Fruit fly (Drosophila melanogaster) whole organism: Measurements from ENCODE around the gene CG4669.

Experiments
- CG8478 ChIP-seq: fragments of >200 bp; optimal IDR thresholded peaks from 2 replicates; lab custom pipeline; 2018; ENCODE audit warnings: inconsistent platforms
- Dll ChIP-seq: fragments of >200 bp; optimal IDR thresholded peaks from 2 replicates; lab custom pipeline; 2017
- EcR ChIP-seq, 2 experiments: fragments of >200 bp; optimal IDR thresholded peaks; 2 replicates each; lab custom pipeline; 2017; ENCODE audit warnings: missing biosample characterization in 2 of 2, missing genetic modification characterization in 2 of 2, missing genetic modification reagents in 2 of 2
- pan ChIP-seq: fragments of >200 bp; optimal IDR thresholded peaks from 2 replicates; lab custom pipeline; 2017
- psq ChIP-seq: fragments of >200 bp; optimal IDR thresholded peaks from 2 replicates; lab custom pipeline; 2017
- usp ChIP-seq: fragments of >200 bp; optimal IDR thresholded peaks from 2 replicates; lab custom pipeline; 2017; ENCODE audit warnings: missing biosample characterization, missing genetic modification characterization, mixed read lengths

The CG4669 gene

DNA sequence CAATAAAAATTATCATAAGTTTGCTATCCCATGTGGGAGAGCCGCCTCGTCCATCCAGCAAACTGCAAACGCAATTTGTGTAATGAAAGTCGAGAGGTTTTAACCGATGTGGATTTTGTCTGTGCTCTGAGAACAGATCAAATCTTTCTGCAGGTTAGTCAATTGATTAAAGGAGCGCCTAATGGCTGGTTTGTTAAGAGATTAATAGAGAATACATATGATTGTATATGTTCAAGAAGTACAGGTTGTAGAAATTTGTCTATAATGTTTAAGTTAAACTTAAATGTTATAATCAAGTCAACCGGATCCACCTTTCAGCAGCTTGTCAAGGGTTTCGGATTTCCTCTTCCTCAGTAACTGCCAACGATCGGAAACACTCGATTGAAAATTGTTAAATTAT is at the start of gene CG4669:
TSS of gene CG4669 (plus strand) at position 301 of the 400 bp plus-strand sequence.
- TF ChIP-seq psq (lab: Kevin White, UChicago) (no peak), pan (lab: Kevin White, UChicago) (no peak), Dll (lab: Kevin White, UChicago) (no peak), EcR (GFP tag; optimal IDR thresholded peaks at IDR 0.05; lab: Kevin White, UChicago) (no peak), CG8478 (lab: Kevin White, UChicago) (no peak), usp (GFP tag; lab: Kevin White, UChicago) (no peak)

DNA sequence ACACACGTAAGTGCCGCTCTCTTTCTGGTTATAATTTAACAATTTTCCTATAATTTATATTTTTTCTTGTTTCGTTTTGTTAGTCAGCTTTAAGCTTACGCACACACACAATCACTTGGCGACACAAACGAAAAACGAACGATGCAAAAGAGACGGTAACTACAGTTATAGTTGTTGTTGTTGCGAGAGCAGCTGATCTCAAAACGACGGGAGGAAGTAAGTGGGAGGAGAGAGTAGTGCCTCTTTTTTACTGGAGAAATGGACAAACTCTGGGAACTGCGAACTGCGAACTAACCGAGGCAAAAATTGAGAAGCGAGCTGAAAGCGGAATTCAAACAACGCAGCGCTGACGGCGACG is 49.8 kb upstream of the CG4669 start:
- TF ChIP-seq pan (lab: Kevin White, UChicago), result no peak
- no peak for TF ChIP-seq Dll (lab: Kevin White, UChicago)
- no peak for TF ChIP-seq psq (lab: Kevin White, UChicago)
- no peak for TF ChIP-seq CG8478 (lab: Kevin White, UChicago)
- no peak for TF ChIP-seq usp (GFP tag; lab: Kevin White, UChicago)
- TF ChIP-seq EcR (GFP tag; optimal IDR thresholded peaks at IDR 0.05; lab: Kevin White, UChicago), result no peak

DNA sequence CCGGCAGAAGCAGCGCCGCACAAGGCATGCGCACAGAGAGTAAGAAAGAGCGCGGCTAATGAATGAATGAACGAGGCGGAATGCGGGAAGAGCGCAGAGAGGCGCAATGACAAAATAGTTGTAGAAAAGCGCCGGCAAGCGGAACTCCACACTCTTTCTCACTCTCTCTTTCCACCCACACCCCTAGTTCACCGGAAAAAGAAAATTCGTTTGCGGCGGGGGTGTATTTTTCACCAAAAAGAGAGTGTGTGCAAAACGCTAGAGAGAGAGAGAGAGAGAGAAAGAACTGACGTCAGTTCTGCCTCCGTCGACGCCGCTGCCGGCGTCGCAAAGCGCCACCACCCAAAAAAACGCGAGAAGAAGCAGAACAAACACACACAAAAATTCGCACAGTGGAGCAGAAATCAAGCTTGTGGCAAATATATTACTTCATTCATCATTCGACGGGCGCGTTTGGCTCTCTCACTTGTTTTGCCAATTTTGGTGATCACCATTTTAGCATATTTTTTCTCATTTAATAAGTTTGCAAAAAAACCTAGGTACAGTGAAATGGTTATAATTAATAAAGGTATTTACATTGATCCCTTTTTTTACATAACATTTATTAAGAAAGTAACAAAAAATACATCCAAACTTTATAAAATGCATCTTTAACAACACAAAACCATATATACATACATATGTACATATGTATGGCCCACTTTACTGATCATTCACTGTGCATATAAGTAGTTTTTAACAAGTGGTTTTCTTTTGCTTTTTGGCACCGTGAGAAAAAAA is 49.2 kb upstream of the CG4669 start:
- TF ChIP-seq Dll (lab: Kevin White, UChicago) (peak; percentile 99), pan (lab: Kevin White, UChicago) (no peak)

DNA sequence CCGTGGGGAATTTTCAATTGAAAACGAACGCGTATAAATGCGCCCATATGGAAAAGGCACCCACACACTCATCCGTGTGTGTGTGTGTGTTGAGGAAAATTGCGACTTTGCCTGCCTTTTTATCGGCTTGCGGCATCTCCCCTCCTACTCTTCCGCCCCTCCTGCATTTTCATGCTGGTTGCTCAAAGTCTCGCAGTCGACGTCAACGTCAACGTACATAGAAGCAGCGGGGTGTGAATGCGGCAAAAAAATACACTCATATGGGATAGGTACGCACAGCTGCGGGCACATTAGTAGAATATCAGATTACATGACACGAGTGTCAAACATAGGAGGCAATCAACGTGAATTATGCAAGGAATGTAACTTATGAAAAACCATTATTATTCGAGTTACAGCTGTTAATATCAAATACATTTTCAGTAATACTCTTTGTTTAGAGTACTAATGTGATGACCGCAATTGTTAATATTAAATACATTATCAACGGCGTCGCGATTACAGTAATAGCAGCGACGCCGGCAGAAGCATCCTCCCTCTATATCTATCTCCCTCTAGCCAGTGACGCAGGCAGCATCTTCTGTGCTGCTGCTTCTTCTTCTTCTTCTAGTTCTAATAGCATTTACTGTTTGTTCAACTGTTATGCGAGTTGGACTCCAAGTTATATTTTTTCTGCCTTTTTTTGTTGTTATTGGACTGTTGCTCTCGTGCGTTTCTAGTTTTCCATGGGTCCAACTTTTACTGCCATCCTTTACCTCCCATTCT is 47.3 kb upstream of the CG4669 start:
- TF ChIP-seq usp (GFP tag; lab: Kevin White, UChicago) (no peak), EcR (GFP tag; optimal IDR thresholded peaks at IDR 0.05; lab: Kevin White, UChicago) (no peak), CG8478 (lab: Kevin White, UChicago) (no peak), pan (lab: Kevin White, UChicago) (no peak)

DNA sequence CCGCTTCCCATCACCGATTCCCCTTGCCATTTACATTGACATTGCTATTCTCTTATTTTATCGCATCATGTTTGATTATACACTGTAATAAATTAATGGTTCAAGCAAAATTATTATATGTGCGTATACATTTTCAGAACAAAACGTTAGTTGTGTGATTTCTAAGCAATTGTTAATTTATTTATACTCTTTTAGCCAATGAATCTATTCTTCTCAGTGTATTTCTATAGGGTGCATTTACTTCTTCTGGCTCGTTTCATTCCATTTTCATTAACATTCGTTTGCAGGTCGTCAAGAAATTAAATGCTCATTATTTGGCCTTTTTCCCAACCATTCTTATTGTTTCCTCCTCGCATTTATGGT is 46.7 kb upstream of the CG4669 start:
- no peak for TF ChIP-seq EcR (GFP tag; optimal IDR thresholded peaks at IDR 0.05; lab: Kevin White, UChicago)
- no peak for TF ChIP-seq psq (lab: Kevin White, UChicago)
- TF ChIP-seq pan (lab: Kevin White, UChicago), result no peak
- no peak for TF ChIP-seq Dll (lab: Kevin White, UChicago)
- TF ChIP-seq CG8478 (lab: Kevin White, UChicago), result no peak
- no peak for TF ChIP-seq usp (GFP tag; lab: Kevin White, UChicago)

DNA sequence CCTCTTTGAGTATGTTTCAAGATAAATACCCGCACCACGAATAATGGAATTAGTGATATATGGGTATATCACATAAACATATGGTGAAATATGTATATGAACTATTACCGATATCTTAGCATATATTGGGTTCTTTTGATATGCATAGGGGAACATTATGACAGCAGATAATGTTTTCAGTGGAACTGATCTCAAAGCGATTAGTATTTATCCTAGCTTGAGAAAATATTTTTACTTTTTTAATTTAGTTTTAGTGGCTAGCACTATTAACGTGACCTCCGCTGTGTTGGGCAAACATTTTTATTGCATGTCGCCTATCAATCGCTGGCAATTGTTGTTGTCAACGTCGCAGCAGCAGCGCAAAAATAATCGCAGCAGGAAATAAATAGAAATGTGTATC is 45.9 kb upstream of the CG4669 start:
- TF ChIP-seq CG8478 (lab: Kevin White, UChicago) (no peak), Dll (lab: Kevin White, UChicago) (no peak), pan (lab: Kevin White, UChicago) (no peak), EcR (GFP tag; optimal IDR thresholded peaks at IDR 0.05; lab: Kevin White, UChicago) (no peak), psq (lab: Kevin White, UChicago) (no peak), usp (GFP tag; lab: Kevin White, UChicago) (no peak)

DNA sequence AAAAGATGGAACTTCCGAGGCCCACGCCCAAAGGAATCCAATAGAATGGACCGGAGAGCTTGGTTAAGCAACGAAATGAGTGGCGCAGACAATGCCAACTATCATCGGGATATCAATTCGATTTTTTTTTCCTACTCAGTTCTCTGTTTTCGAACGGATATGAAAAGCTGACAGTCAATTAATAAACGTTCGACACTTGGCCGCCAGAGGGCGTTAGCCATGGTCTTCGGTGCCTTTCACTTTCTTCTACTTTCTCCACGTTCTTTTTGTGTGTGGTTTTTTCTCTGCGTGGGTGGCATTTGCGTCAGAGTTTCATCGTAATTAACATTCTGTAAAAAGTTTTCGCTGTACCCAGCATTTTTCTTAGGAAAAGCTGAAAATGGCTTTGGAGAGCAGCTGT is 32.5 kb upstream of the CG4669 start:
- TF ChIP-seq Dll (lab: Kevin White, UChicago), result no peak

DNA sequence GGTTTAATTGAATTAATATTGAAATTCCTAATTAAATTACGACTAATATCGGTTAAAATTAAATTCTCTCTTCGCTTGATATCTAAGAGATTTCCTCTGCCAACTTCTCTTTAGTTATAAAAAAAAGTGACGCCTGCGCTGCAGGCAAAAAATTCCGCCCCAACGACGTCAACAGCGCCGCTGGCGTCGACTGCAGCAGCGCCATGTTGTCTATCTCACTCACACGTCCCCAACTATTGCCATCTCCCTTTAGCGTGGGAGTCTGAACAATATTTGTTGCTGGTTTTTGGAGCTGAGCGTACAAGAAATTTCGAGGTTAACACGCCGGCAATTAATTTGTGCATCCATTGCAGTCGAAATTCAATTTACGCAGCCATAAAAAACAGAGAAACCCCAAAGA is 28.1 kb upstream of the CG4669 start:
- TF ChIP-seq psq (lab: Kevin White, UChicago) (no peak), EcR (GFP tag; optimal IDR thresholded peaks at IDR 0.05; lab: Kevin White, UChicago) (no peak), Dll (lab: Kevin White, UChicago) (no peak), usp (GFP tag; lab: Kevin White, UChicago) (no peak), CG8478 (lab: Kevin White, UChicago) (no peak), pan (lab: Kevin White, UChicago) (no peak)

DNA sequence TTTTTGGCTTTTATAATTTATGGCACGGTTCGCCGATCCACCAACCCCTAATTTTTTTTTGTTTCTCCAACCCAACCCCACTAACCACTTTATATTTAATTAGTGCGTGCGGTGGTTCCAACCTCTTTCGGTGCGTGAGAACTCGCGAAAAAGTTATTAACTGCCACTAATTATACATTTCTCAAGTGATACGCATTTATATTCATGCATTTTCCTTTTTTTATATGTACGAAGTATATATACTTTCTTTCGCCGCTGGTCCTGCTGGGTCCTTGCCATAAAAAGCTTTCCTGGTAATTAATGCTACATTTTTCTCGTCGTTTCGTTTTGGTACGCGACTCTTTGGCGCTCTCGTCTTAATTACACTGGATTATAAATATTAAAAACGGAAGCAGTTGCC is 4.3 kb upstream of the CG4669 start:
- no peak for TF ChIP-seq Dll (lab: Kevin White, UChicago)
- TF ChIP-seq psq (lab: Kevin White, UChicago), result no peak
- no peak for TF ChIP-seq pan (lab: Kevin White, UChicago)
- TF ChIP-seq CG8478 (lab: Kevin White, UChicago), result no peak
- TF ChIP-seq EcR (GFP tag; optimal IDR thresholded peaks at IDR 0.05; lab: Kevin White, UChicago), result no peak
- no peak for TF ChIP-seq usp (GFP tag; lab: Kevin White, UChicago)

DNA sequence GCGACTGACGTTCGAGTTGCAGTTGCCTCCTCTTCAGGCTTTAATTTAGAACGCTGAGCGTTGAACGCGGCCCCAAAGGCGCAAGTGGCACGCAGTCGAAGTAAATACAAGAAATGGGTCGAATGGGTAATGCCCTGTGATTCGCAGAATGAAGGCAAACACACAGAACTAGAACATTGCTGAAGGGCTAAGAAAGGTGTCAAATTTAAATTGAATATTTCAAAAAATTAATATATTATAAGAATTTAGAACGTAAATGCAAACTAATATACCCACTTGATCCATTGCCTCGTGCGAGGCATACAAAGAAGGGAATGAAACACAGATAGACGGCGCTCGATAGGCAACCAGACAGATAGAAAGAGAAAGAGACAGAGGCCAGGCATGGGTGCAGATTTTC is 9.0 kb downstream of the CG4669 start:
- TF ChIP-seq usp (GFP tag; lab: Kevin White, UChicago) (no peak), EcR (GFP tag; optimal IDR thresholded peaks at IDR 0.05; lab: Kevin White, UChicago) (no peak), Dll (lab: Kevin White, UChicago) (no peak), pan (lab: Kevin White, UChicago) (no peak), CG8478 (lab: Kevin White, UChicago) (no peak), psq (lab: Kevin White, UChicago) (no peak)

DNA sequence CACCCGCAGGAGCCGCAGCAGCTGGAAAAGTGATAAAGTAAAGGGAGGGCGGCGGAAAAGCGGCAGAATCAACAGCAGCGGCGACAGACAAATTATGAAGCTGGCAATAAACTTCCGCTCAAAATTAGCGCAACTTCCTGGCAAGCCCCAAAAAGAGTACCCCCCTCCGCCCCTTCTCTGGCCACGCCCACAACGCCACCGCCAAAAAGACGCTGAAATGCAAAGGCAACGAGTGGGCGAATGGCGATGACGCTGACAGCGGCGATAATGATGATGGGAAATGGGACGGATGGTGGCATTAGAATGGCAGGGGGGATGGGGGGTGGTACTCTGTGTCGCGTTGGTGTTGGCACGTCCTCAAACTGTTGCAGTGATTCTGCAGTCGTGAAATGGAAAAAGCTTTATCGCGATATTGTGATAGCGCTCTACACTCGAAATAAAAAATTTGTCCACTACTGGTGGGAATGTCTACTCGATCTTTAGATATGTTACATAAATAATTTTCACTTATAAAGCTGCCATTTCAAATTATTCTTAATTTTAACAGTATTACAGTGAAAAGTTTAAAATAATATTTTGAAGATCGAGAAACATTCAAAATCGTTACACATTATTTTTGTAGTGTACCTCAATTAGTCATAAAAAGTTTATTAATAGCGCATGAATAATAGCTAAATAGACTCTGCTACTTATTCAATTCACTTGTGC is 12.6 kb downstream of the CG4669 start:
- TF ChIP-seq pan (lab: Kevin White, UChicago) (no peak), CG8478 (lab: Kevin White, UChicago) (no peak), Dll (lab: Kevin White, UChicago) (no peak), EcR (GFP tag; optimal IDR thresholded peaks at IDR 0.05; lab: Kevin White, UChicago) (no peak)
